Worm (Caenorhabditis elegans): ENCODE results near the gene F47B8.2.

- TF ChIP-seq T22C8.4 (GFP tag; IDR thresholded peaks at IDR 0.05) (no peak), ztf-23 (GFP tag; IDR thresholded peaks at IDR 0.05) (no peak), med-1 (GFP tag; optimal IDR thresholded peaks at IDR 0.05; ENCODE audit: insufficient read depth) (no peak), flt-1 (GFP tag; IDR thresholded peaks at IDR 0.05) (no peak), tab-1 (GFP tag; IDR thresholded peaks at IDR 0.05) (no peak), klf-2 (GFP tag; conservative IDR thresholded peaks at IDR 0.05) (no peak)
Observed at ce11 chrV:14364586-14365248, 48.3 kb upstream of the F47B8.2 start.
